Worm (Caenorhabditis elegans) whole organism, young adult: Measurements from ENCODE around the gene C36H8.1.

ENCODE experiments used
- B0019.2 ChIP-seq: fragments of 200-800 bp; sonication (Bioruptor generic); conservative IDR thresholded peaks from 2 replicates; pipeline ENCODE4 v1.3.6; 2022; ENCODE audit warnings: missing genetic modification reagents, missing genetic modification characterization, missing compliant biosample characterization
- B0336.3 ChIP-seq: fragments of 200-800 bp; sonication (Bioruptor generic); IDR thresholded peaks from 2 replicates; pipeline ENCODE4 v1.3.6; 2022; ENCODE audit warnings: missing genetic modification characterization, missing compliant biosample characterization
- D2030.7 ChIP-seq: fragments of 200-800 bp; sonication (Bioruptor generic); IDR thresholded peaks from 2 replicates; pipeline ENCODE4 v1.3.6; 2022; ENCODE audit warnings: missing genetic modification reagents, missing genetic modification characterization, missing compliant biosample characterization
- F33H1.4 ChIP-seq: fragments of 200-800 bp; sonication (Bioruptor generic); IDR thresholded peaks from 2 replicates; pipeline ENCODE4 v1.3.6; 2022; ENCODE audit warnings: missing genetic modification reagents, missing genetic modification characterization, missing compliant biosample characterization
- F39B2.1 ChIP-seq: fragments of 200-800 bp; sonication (Bioruptor generic); IDR thresholded peaks from 2 replicates; pipeline ENCODE4 v1.3.6; 2022; ENCODE audit warnings: missing genetic modification reagents, missing genetic modification characterization, missing compliant biosample characterization
- F49E8.2 ChIP-seq: sonication (generic microtip); optimal IDR thresholded peaks from 3 replicates; lab custom pipeline; 2017; ENCODE audit warnings: missing genetic modification characterization, mild to moderate bottlenecking, missing compliant biosample characterization, antibody characterized with exemption, moderate library complexity; ENCODE audit not compliant: insufficient read depth
- F55B11.4 ChIP-seq: sonication (generic microtip); optimal IDR thresholded peaks from 2 replicates; lab custom pipeline; 2016; ENCODE audit warnings: missing compliant biosample characterization, missing genetic modification characterization, borderline replicate concordance; ENCODE audit not compliant: insufficient read depth
- K11D2.4 ChIP-seq: fragments of 200-800 bp; sonication (Bioruptor generic); IDR thresholded peaks from 2 replicates; pipeline ENCODE4 v1.3.6; 2022; ENCODE audit warnings: missing genetic modification reagents, missing genetic modification characterization, missing compliant biosample characterization
- Y53G8AR.9 ChIP-seq: fragments of 200-800 bp; sonication (Bioruptor generic); conservative IDR thresholded peaks from 2 replicates; pipeline ENCODE4 v1.3.6; 2022; ENCODE audit warnings: missing genetic modification reagents, missing genetic modification characterization, missing compliant biosample characterization
- ama-1 ChIP-seq, 3 experiments: fragments of 150-350 bp in 1 of 3; sonication (generic microtip) in 2 of 3; optimal IDR thresholded peaks; 2 replicates each; lab custom pipeline; 2014 to 2018; ENCODE audit warnings: missing biosample characterization in 2 of 3, missing genetic modification characterization in 2 of 3, missing genetic modification reagents in 2 of 3
- aptf-3 ChIP-seq: fragments of 200-800 bp; sonication (Bioruptor generic); IDR thresholded peaks from 2 replicates; pipeline ENCODE4 v1.3.6; 2022; ENCODE audit warnings: missing genetic modification characterization, missing compliant biosample characterization
- athp-1 ChIP-seq: sonication (generic microtip); optimal IDR thresholded peaks from 2 replicates; lab custom pipeline; 2017; ENCODE audit warnings: mild to moderate bottlenecking, missing genetic modification characterization, missing compliant biosample characterization
- attf-3 ChIP-seq: fragments of 200-800 bp; sonication (Bioruptor generic); conservative IDR thresholded peaks from 2 replicates; pipeline ENCODE4 v1.3.6; 2022; ENCODE audit warnings: missing genetic modification reagents, missing genetic modification characterization, missing compliant biosample characterization
- attf-6 ChIP-seq: fragments of 200-800 bp; sonication (Bioruptor generic); IDR thresholded peaks from 2 replicates; pipeline ENCODE4 v1.3.6; 2022; ENCODE audit warnings: missing genetic modification reagents, missing genetic modification characterization, missing compliant biosample characterization
- ccch-3 ChIP-seq: fragments of 200-800 bp; sonication (Bioruptor generic); optimal IDR thresholded peaks from 2 replicates; lab custom pipeline; 2018; ENCODE audit warnings: mild to moderate bottlenecking, missing genetic modification characterization, missing compliant biosample characterization
- ceh-100 ChIP-seq: fragments of 200-800 bp; sonication (Bioruptor generic); IDR thresholded peaks from 2 replicates; pipeline ENCODE4 v1.3.6; 2022; ENCODE audit warnings: missing genetic modification reagents, missing genetic modification characterization, missing compliant biosample characterization
- chd-7 ChIP-seq: sonication (generic microtip); optimal IDR thresholded peaks from 2 replicates; lab custom pipeline; 2016; ENCODE audit warnings: mild to moderate bottlenecking, missing genetic modification characterization, moderate library complexity, missing compliant biosample characterization
- dox-1 ChIP-seq: fragments of 200-800 bp; sonication (Bioruptor generic); IDR thresholded peaks from 2 replicates; pipeline ENCODE4 v1.3.6; 2022; ENCODE audit warnings: missing genetic modification reagents, missing genetic modification characterization, missing compliant biosample characterization
- ekl-4 ChIP-seq: fragments of 200-800 bp; sonication (Bioruptor generic); IDR thresholded peaks from 2 replicates; pipeline ENCODE4 v1.3.6; 2022; ENCODE audit warnings: missing genetic modification reagents, missing genetic modification characterization, missing compliant biosample characterization
- fkh-3 ChIP-seq: sonication (generic microtip); optimal IDR thresholded peaks from 2 replicates; lab custom pipeline; 2016; ENCODE audit warnings: mild to moderate bottlenecking, missing genetic modification characterization, missing compliant biosample characterization
- him-1 ChIP-seq: sonication (generic microtip); optimal IDR thresholded peaks from 2 replicates; lab custom pipeline; 2016; ENCODE audit warnings: missing genotype, missing genetic modification reagents, missing genetic modification characterization, missing compliant biosample characterization
- hmg-1.2 ChIP-seq: fragments of 200-800 bp; sonication (Bioruptor generic); IDR thresholded peaks from 2 replicates; pipeline ENCODE4 v1.3.6; 2022; ENCODE audit warnings: missing genetic modification reagents, missing genetic modification characterization, missing compliant biosample characterization
- hmg-20 ChIP-seq: fragments of 200-800 bp; sonication (Bioruptor generic); IDR thresholded peaks from 2 replicates; pipeline ENCODE4 v1.3.6; 2022; ENCODE audit warnings: missing genetic modification reagents, missing genetic modification characterization, missing compliant biosample characterization
- hrde-1 ChIP-seq: sonication (generic microtip); optimal IDR thresholded peaks from 2 replicates; lab custom pipeline; 2016; ENCODE audit warnings: missing genetic modification characterization, mild to moderate bottlenecking, missing compliant biosample characterization, moderate library complexity, missing genotype, missing genetic modification reagents, borderline replicate concordance
- hsf-1 ChIP-seq: fragments of 200-800 bp; sonication (Bioruptor generic); IDR thresholded peaks from 2 replicates; pipeline ENCODE4 v1.3.6; 2022; ENCODE audit warnings: missing genetic modification reagents, missing genetic modification characterization, missing compliant biosample characterization
- let-526 ChIP-seq: fragments of 200-800 bp; sonication (Bioruptor generic); IDR thresholded peaks from 2 replicates; pipeline ENCODE4 v1.3.6; 2022; ENCODE audit warnings: missing genetic modification reagents, missing genetic modification characterization, missing compliant biosample characterization
- let-607 ChIP-seq, 2 experiments: fragments of 200-800 bp in 1 of 2; sonication (Bioruptor generic) in 1 of 2; sonication (generic microtip) in 1 of 2; optimal IDR thresholded peaks; 2 replicates each; lab custom pipeline; 2016 to 2018; ENCODE audit warnings: mild to moderate bottlenecking in 2 of 2, missing compliant biosample characterization in 2 of 2, missing genetic modification characterization in 2 of 2, moderate library complexity in 2 of 2, missing genotype in 1 of 2
- lin-54 ChIP-seq: fragments of 200-800 bp; sonication (Bioruptor generic); optimal IDR thresholded peaks from 2 replicates; lab custom pipeline; 2018; ENCODE audit warnings: mild to moderate bottlenecking, missing genetic modification characterization, missing compliant biosample characterization
- lsl-1 ChIP-seq: fragments of 200-800 bp; sonication (Bioruptor generic); optimal IDR thresholded peaks from 2 replicates; lab custom pipeline; 2018; ENCODE audit warnings: mild to moderate bottlenecking, missing genetic modification characterization, moderate library complexity, missing compliant biosample characterization
- madf-6 ChIP-seq: fragments of 200-800 bp; sonication (Bioruptor generic); IDR thresholded peaks from 2 replicates; pipeline ENCODE4 v1.3.6; 2022; ENCODE audit warnings: missing genetic modification reagents, missing genetic modification characterization, missing compliant biosample characterization
- madf-8 ChIP-seq: fragments of 200-800 bp; sonication (Bioruptor generic); conservative IDR thresholded peaks from 2 replicates; pipeline ENCODE4 v1.3.6; 2022; ENCODE audit warnings: missing genetic modification reagents, missing genetic modification characterization, missing compliant biosample characterization
- mcd-1 ChIP-seq: fragments of 200-800 bp; sonication (Bioruptor generic); IDR thresholded peaks from 2 replicates; pipeline ENCODE4 v1.3.6; 2022; ENCODE audit warnings: missing genetic modification reagents, missing genetic modification characterization, missing compliant biosample characterization
- mxl-1 ChIP-seq: sonication (generic microtip); optimal IDR thresholded peaks from 2 replicates; lab custom pipeline; 2016; ENCODE audit warnings: missing genetic modification characterization, missing compliant biosample characterization
- nfyb-1 ChIP-seq: fragments of 200-800 bp; sonication (Bioruptor generic); IDR thresholded peaks from 2 replicates; pipeline ENCODE4 v1.3.6; 2022; ENCODE audit warnings: missing genetic modification reagents, missing genetic modification characterization, missing compliant biosample characterization
- pbrm-1 ChIP-seq: fragments of 200-800 bp; sonication (Bioruptor generic); IDR thresholded peaks from 2 replicates; pipeline ENCODE4 v1.3.6; 2022; ENCODE audit warnings: missing genetic modification reagents, missing genetic modification characterization, missing compliant biosample characterization
- rcor-1 ChIP-seq: fragments of 200-800 bp; sonication (Bioruptor generic); IDR thresholded peaks from 2 replicates; pipeline ENCODE4 v1.3.6; 2022; ENCODE audit warnings: missing genetic modification reagents, missing genetic modification characterization, missing compliant biosample characterization
- snpc-1.1 ChIP-seq: sonication (generic microtip); optimal IDR thresholded peaks from 2 replicates; lab custom pipeline; 2017; ENCODE audit warnings: missing genetic modification characterization, mild to moderate bottlenecking, missing compliant biosample characterization, antibody characterized with exemption, moderate library complexity, missing genotype, missing genetic modification reagents; ENCODE audit not compliant: insufficient read depth
- snpc-1.3 ChIP-seq: sonication (generic microtip); optimal IDR thresholded peaks from 2 replicates; lab custom pipeline; 2017; ENCODE audit warnings: missing genetic modification characterization, mild to moderate bottlenecking, missing compliant biosample characterization, antibody characterized with exemption, moderate library complexity, missing genotype, missing genetic modification reagents; ENCODE audit not compliant: insufficient read depth
- snpc-3.4 ChIP-seq: sonication (generic microtip); optimal IDR thresholded peaks from 2 replicates; lab custom pipeline; 2017; ENCODE audit warnings: missing genetic modification characterization, mild to moderate bottlenecking, missing compliant biosample characterization, antibody characterized with exemption, moderate library complexity, missing genotype, missing genetic modification reagents
- snpc-4 ChIP-seq, 5 experiments: fragments of 150-350 bp in 1 of 5; sonication (generic microtip) in 4 of 5; optimal IDR thresholded peaks; 2 replicates each; lab custom pipeline; 2014 to 2018; ENCODE audit warnings: missing genetic modification characterization in 5 of 5, missing biosample characterization in 3 of 5, antibody characterized with exemption in 2 of 5, mild to moderate bottlenecking in 2 of 5, missing compliant biosample characterization in 2 of 5, missing genotype in 2 of 5, moderate library complexity in 2 of 5, missing genetic modification reagents in 1 of 5
- tbp1 ChIP-seq: fragments of 200-800 bp; sonication (Bioruptor generic); optimal IDR thresholded peaks from 2 replicates; lab custom pipeline; 2018; ENCODE audit warnings: mild to moderate bottlenecking, missing genetic modification characterization, missing compliant biosample characterization
- unc-130 ChIP-seq: sonication (generic microtip); optimal IDR thresholded peaks from 2 replicates; lab custom pipeline; 2016; ENCODE audit warnings: missing genetic modification reagents, missing genetic modification characterization, missing compliant biosample characterization
- xnd-1 ChIP-seq: sonication (generic microtip); optimal IDR thresholded peaks from 2 replicates; lab custom pipeline; 2016; ENCODE audit warnings: missing genotype, missing genetic modification reagents, missing genetic modification characterization, missing compliant biosample characterization

C36H8.1 gene

DNA sequence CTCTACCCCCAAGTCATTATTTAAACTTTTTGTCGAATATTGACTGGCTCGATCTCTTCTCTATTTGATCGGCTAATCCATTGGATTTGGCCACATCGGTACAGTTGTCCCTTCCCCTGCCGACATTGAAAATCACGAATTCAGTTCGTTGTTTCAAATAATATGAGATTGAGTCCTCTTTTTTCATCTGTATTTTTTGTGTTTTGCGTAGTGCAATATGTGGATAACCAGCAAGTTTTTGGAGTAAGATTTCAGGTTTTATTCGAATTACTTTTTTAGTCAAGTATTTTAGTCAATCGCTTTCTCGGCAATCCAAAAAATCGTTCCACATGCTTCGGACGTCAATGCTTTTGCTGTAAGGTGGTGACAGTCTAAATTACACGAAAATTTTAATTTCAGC is 44.5 kb upstream of the C36H8.1 start, which contains the start of gene F07C6.3:
Gene F07C6.3, plus strand, starts transcription at position 148 of the 400 bp plus-strand sequence.
- TF ChIP-seq madf-6 (GFP tag; lab: Robert Waterston, UW) (no peak), chd-7 (tag; lab: Kevin White, UChicago) (no peak), let-607 (tag; optimal IDR thresholded peaks at IDR 0.05; lab: Kevin White, UChicago) (no peak), pbrm-1 (GFP tag; lab: Robert Waterston, UW) (no peak), F55B11.4 (no peak), ama-1 (optimal IDR thresholded peaks at IDR 0.05; lab: Kevin White, UChicago) (no peak), ama-1 (GFP tag; optimal IDR thresholded peaks at IDR 0.05; lab: Kevin White, UChicago) (no peak), let-526 (no peak), F33H1.4 (GFP tag; lab: Robert Waterston, UW) (no peak), fkh-3 (tag; lab: Kevin White, UChicago) (no peak), hmg-20 (no peak), unc-130 (GFP tag; lab: Kevin White, UChicago) (no peak), dox-1 (GFP tag; lab: Robert Waterston, UW) (no peak), hmg-1.2 (GFP tag; lab: Robert Waterston, UW) (no peak), hrde-1 (tag; lab: Kevin White, UChicago) (no peak), ccch-3 (no peak), mxl-1 (tag; lab: Kevin White, UChicago) (no peak)

DNA sequence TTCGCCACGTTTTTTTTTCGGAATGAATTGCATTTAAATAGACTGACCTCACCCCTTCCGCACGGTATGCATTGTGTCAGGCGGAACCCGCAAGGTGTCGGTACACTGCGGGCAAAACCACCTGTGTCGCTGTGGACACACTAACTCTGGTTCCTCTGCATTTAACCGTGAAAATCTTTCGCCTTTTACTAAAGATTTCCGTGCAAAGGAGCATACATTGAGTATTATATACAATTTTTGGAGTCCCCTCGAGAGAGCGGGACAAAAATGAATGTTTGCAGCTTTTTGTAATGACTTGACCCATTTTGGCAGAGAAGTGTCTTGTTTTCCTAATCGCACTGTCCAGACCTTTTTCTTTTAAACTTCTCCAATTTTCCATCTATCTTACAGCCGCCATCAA is 42.4 kb upstream of the C36H8.1 start:
- peak; percentile 47 for TF ChIP-seq lin-54 (GFP tag; lab: Kevin White, UChicago)
- peak; percentile 25; the same call in 1 of the 2 replicates for TF ChIP-seq ceh-100 (GFP tag; lab: Robert Waterston, UW)
- peak; percentile 92 for TF ChIP-seq D2030.7 (GFP tag; lab: Robert Waterston, UW)
- peak; percentile 94 for TF ChIP-seq snpc-1.1
- peak; percentile 8 for TF ChIP-seq athp-1
- TF ChIP-seq madf-8 = peak; percentile 60
- peak; percentile 60; the same call in 1 of the 2 replicates for TF ChIP-seq F39B2.1 (GFP tag; lab: Robert Waterston, UW)
- peak; percentile 47; the same call in 1 of the 2 replicates for TF ChIP-seq K11D2.4 (GFP tag; lab: Robert Waterston, UW)
- peak; percentile 98 for TF ChIP-seq pbrm-1 (GFP tag; lab: Robert Waterston, UW)
- peak; percentile 23; the same call in 1 of the 2 replicates for TF ChIP-seq Y53G8AR.9 (GFP tag; lab: Robert Waterston, UW)
- peak; percentile 66; the same call in 1 of the 2 replicates for TF ChIP-seq ekl-4 (GFP tag; lab: Robert Waterston, UW)
- peak; percentile 28 for TF ChIP-seq xnd-1
- peak; percentile 91 for TF ChIP-seq snpc-4 (GFP tag; optimal IDR thresholded peaks at IDR 0.05; lab: Kevin White, UChicago)
- peak; percentile 87 to 98 (median 94) for TF ChIP-seq snpc-4 (tag; optimal IDR thresholded peaks at IDR 0.05; lab: Kevin White, UChicago)
- peak; percentile 81 for TF ChIP-seq rcor-1
- 0 out of 2 replicates have a peak, but pooled peaks have one; percentile 39 for TF ChIP-seq nfyb-1
- TF ChIP-seq B0336.3 (GFP tag; lab: Robert Waterston, UW) = peak; percentile 30; the same call in 1 of the 2 replicates
- TF ChIP-seq hsf-1 = peak; percentile 64
- peak; percentile 80 for TF ChIP-seq dox-1 (GFP tag; lab: Robert Waterston, UW)
- peak; percentile 71 for TF ChIP-seq tbp1 (GFP tag; lab: Kevin White, UChicago)
- TF ChIP-seq F33H1.4 (GFP tag; lab: Robert Waterston, UW) = peak; percentile 48
- 0 out of 2 replicates have a peak, but pooled peaks have one; percentile 52 for TF ChIP-seq aptf-3 (GFP tag; lab: Robert Waterston, UW)
- peak; percentile 61 for TF ChIP-seq him-1 (tag; lab: Kevin White, UChicago)
- TF ChIP-seq mcd-1 (GFP tag; lab: Robert Waterston, UW) = peak; percentile 50; the same call in 1 of the 2 replicates
- peak; percentile 73 for TF ChIP-seq snpc-1.3 (tag; lab: Kevin White, UChicago)
- TF ChIP-seq attf-3 (GFP tag; lab: Robert Waterston, UW) = 0 out of 2 replicates have a peak, but pooled peaks have one; percentile 55
- peak; percentile 94 for TF ChIP-seq hmg-1.2 (GFP tag; lab: Robert Waterston, UW)
- TF ChIP-seq attf-6 (GFP tag; lab: Robert Waterston, UW) = peak; percentile 95
- TF ChIP-seq B0019.2 (GFP tag; lab: Robert Waterston, UW) = 0 out of 2 replicates have a peak, but pooled peaks have one; percentile 28
- peak; percentile 89 for TF ChIP-seq snpc-3.4 (tag; lab: Kevin White, UChicago)
- peak; percentile 75 for TF ChIP-seq F49E8.2
- TF ChIP-seq madf-6 (GFP tag; lab: Robert Waterston, UW) = peak; percentile 84
- peak; percentile 56 for TF ChIP-seq lsl-1 (GFP tag; lab: Kevin White, UChicago)
